Worm (Caenorhabditis elegans): ENCODE measurements around the gene srab-11.

The srab-11 gene

ce11 chrV:3163143-3163542 lies 16.3 kb upstream of the srab-11 start (continued):
- no peak for TF ChIP-seq nhr-11 (tag; optimal IDR thresholded peaks at IDR 0.05)

- TF ChIP-seq nhr-111 (GFP tag; optimal IDR thresholded peaks at IDR 0.05) = no peak
- TF ChIP-seq nhr-11 (tag; optimal IDR thresholded peaks at IDR 0.05) = no peak
- TF ChIP-seq unc-130 (GFP tag; optimal IDR thresholded peaks at IDR 0.05) = no peak
- TF ChIP-seq ama-1 (optimal IDR thresholded peaks at IDR 0.05) = no peak
- peak; percentile 62 for TF ChIP-seq set-16 (GFP tag; IDR thresholded peaks at IDR 0.05)
- TF ChIP-seq lin-39 (tag; optimal IDR thresholded peaks at IDR 0.05) = no peak
- TF ChIP-seq dve-1 (tag; optimal IDR thresholded peaks at IDR 0.05; ENCODE audit: insufficient read depth) = no peak
These were observed 15.5 kb upstream of the srab-11 start for ce11 chrV:3162299-3162698.

- TF ChIP-seq nhr-11 (tag; optimal IDR thresholded peaks at IDR 0.05) = no peak
- TF ChIP-seq nhr-25 (tag; optimal IDR thresholded peaks at IDR 0.05; ENCODE audit: borderline replicate concordance, insufficient read depth) = no peak
- no peak for TF ChIP-seq skn-1 (tag; optimal IDR thresholded peaks at IDR 0.05)
- no peak for TF ChIP-seq ceh-32 (tag; optimal IDR thresholded peaks at IDR 0.05; ENCODE audit: poor library complexity)
- no peak for TF ChIP-seq duxl-1 (tag; optimal IDR thresholded peaks at IDR 0.05; ENCODE audit: poor library complexity)
- TF ChIP-seq dmd-6 (GFP tag; IDR thresholded peaks at IDR 0.05) = no peak
- TF ChIP-seq F49E8.2 (tag; optimal IDR thresholded peaks at IDR 0.05; ENCODE audit: borderline replicate concordance) = no peak
- TF ChIP-seq mdl-1 (tag; optimal IDR thresholded peaks at IDR 0.05) = no peak
- TF ChIP-seq tra-1 (GFP tag; IDR thresholded peaks at IDR 0.05) = no peak
- no peak for TF ChIP-seq mdt-29 (GFP tag; IDR thresholded peaks at IDR 0.05)
- TF ChIP-seq ama-1 (optimal IDR thresholded peaks at IDR 0.05) = no peak
- TF ChIP-seq hlh-30 (tag; optimal IDR thresholded peaks at IDR 0.05; ENCODE audit: insufficient read depth) = no peak
- no peak for TF ChIP-seq T20F7.1 (GFP tag; optimal IDR thresholded peaks at IDR 0.05)
These were observed 12.4 kb upstream of the srab-11 start, which contains the start of gene C36C5.12 for ce11 chrV:3159252-3159651. TSS of gene C36C5.12 (minus strand) at chrV:3159352.

ce11 chrV:3158379-3158778 lies 11.5 kb upstream of the srab-11 start:
- TF ChIP-seq aha-1 (tag) (peak; percentile 6), unc-62 (GFP tag; optimal IDR thresholded peaks at IDR 0.05 in 1 of 2) (peak in 1 of 2 experiments; percentile 94), unc-62 (tag; optimal IDR thresholded peaks at IDR 0.05) (no peak), lin-15B (tag; optimal IDR thresholded peaks at IDR 0.05) (no peak)

- TF ChIP-seq unc-62 (GFP tag; optimal IDR thresholded peaks at IDR 0.05 in 1 of 2) (peak in 1 of 2 experiments; percentile 78), unc-62 (tag; optimal IDR thresholded peaks at IDR 0.05) (no peak), duxl-1 (tag; optimal IDR thresholded peaks at IDR 0.05; ENCODE audit: poor library complexity) (no peak)
These were observed 10.0 kb upstream of the srab-11 start, which contains the start of gene exh-1 for ce11 chrV:3156786-3157185. TSS of gene exh-1 (plus strand) at chrV:3157086.

- no peak for TF ChIP-seq ZK337.2 (GFP tag; IDR thresholded peaks at IDR 0.05)
- no peak for TF ChIP-seq mdt-29 (GFP tag; IDR thresholded peaks at IDR 0.05)
- TF ChIP-seq nhr-42 (GFP tag; IDR thresholded peaks at IDR 0.05) = no peak
- TF ChIP-seq daf-8 (GFP tag; IDR thresholded peaks at IDR 0.05) = no peak
- no peak for TF ChIP-seq Y5F2A.4 (GFP tag; optimal IDR thresholded peaks at IDR 0.05)
- no peak for TF ChIP-seq Y48G9A.11 (GFP tag; IDR thresholded peaks at IDR 0.05)
- TF ChIP-seq daf-16 (GFP tag; optimal IDR thresholded peaks at IDR 0.05) = no peak
- TF ChIP-seq daf-16 (tag; optimal IDR thresholded peaks at IDR 0.05) = no peak
- TF ChIP-seq ZK546.5 (tag; optimal IDR thresholded peaks at IDR 0.05) = no peak
- no peak for TF ChIP-seq lin-1 (GFP tag; IDR thresholded peaks at IDR 0.05)
- TF ChIP-seq nhr-77 (tag; optimal IDR thresholded peaks at IDR 0.05) = no peak
- TF ChIP-seq madf-5 (GFP tag; IDR thresholded peaks at IDR 0.05) = no peak
- TF ChIP-seq dpl-1 (GFP tag; optimal IDR thresholded peaks at IDR 0.05) = no peak
- TF ChIP-seq jun-1 (tag; optimal IDR thresholded peaks at IDR 0.05) = no peak
- TF ChIP-seq ceh-44 (GFP tag; IDR thresholded peaks at IDR 0.05) = no peak
- TF ChIP-seq mxl-3 (GFP tag; optimal IDR thresholded peaks at IDR 0.05) = no peak
- TF ChIP-seq lim-7 (GFP tag; IDR thresholded peaks at IDR 0.05) = no peak
- no peak for TF ChIP-seq Y105C5A.15 (GFP tag; IDR thresholded peaks at IDR 0.05)
These were observed 8.2 kb upstream of the srab-11 start, which contains the start of gene srab-7 for ce11 chrV:3155072-3155471. TSS of gene srab-7 (minus strand) at chrV:3155172.

All from whole organism, L4 larva.